Worm (Caenorhabditis elegans) whole organism, late embryonic: ENCODE results near the gene srx-24.

Experiments used
- K02D7.2 ChIP-seq: sonication (generic microtip); optimal IDR thresholded peaks from 2 replicates; lab custom pipeline; 2017; ENCODE audit warnings: mild to moderate bottlenecking, missing genetic modification characterization, missing compliant biosample characterization
- K09A11.1 ChIP-seq: sonication (generic microtip); optimal IDR thresholded peaks from 2 replicates; lab custom pipeline; 2017; ENCODE audit warnings: antibody characterized with exemption, mild to moderate bottlenecking, missing genetic modification characterization, missing compliant biosample characterization; ENCODE audit not compliant: insufficient read depth
- T23F11.4 ChIP-seq: fragments of 200-800 bp; sonication (Bioruptor generic); optimal IDR thresholded peaks from 2 replicates; lab custom pipeline; 2018; ENCODE audit warnings: mild to moderate bottlenecking, missing genetic modification characterization, missing compliant biosample characterization
- ahr-1 ChIP-seq: sonication (generic microtip); optimal IDR thresholded peaks from 2 replicates; lab custom pipeline; 2016; ENCODE audit warnings: missing genetic modification characterization, missing compliant biosample characterization
- dmd-4 ChIP-seq: sonication (generic microtip); optimal IDR thresholded peaks from 2 replicates; lab custom pipeline; 2016; ENCODE audit warnings: borderline replicate concordance, missing genetic modification characterization, missing compliant biosample characterization
- elt-2 ChIP-seq: sonication (generic microtip); optimal IDR thresholded peaks from 2 replicates; lab custom pipeline; 2016; ENCODE audit warnings: missing genetic modification reagents, missing genetic modification characterization, missing compliant biosample characterization
- nhr-11 ChIP-seq: fragments of 150-350 bp; optimal IDR thresholded peaks from 2 replicates; lab custom pipeline; 2014; ENCODE audit warnings: missing biosample characterization, missing genetic modification characterization
- pha-4 ChIP-seq: fragments of 150-350 bp; optimal IDR thresholded peaks from 2 replicates; lab custom pipeline; 2018; ENCODE audit warnings: missing biosample characterization, missing genetic modification reagents, missing genetic modification characterization
- pqm-1 ChIP-seq: sonication (generic microtip); optimal IDR thresholded peaks from 2 replicates; lab custom pipeline; 2016; ENCODE audit warnings: missing genetic modification characterization, missing compliant biosample characterization
- rnt-1 ChIP-seq: sonication (generic microtip); optimal IDR thresholded peaks from 2 replicates; lab custom pipeline; 2016; ENCODE audit warnings: missing genetic modification characterization, missing compliant biosample characterization
- sox-4 ChIP-seq: sonication (generic microtip); optimal IDR thresholded peaks from 2 replicates; lab custom pipeline; 2017; ENCODE audit warnings: mild to moderate bottlenecking, missing genetic modification characterization, inconsistent platforms, missing compliant biosample characterization
- tbx-2 ChIP-seq: sonication (generic microtip); optimal IDR thresholded peaks from 2 replicates; lab custom pipeline; 2016; ENCODE audit warnings: missing genetic modification characterization, missing compliant biosample characterization
- zip-5 ChIP-seq: sonication (generic microtip); optimal IDR thresholded peaks from 2 replicates; lab custom pipeline; 2016; ENCODE audit warnings: missing genetic modification characterization, missing compliant biosample characterization

DNA sequence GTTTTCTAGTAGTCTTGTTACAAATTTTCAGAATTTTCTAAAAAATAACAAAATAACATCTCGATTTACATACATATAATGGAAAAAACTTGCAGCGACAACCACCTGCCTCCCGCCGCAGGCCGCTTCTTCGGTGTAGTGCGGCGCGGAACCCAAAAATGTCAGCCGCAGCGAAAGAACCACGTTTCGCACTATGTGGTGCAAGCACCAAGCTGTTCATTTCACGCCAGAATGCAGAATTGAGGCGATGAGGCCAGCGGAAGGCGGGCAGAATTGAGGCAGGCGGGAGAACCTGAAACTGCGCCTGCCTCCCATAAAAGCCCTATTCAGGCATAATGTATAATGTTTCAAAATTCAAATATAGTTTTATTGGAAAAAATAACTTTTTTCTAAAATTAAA lies 11.6 kb upstream of the srx-24 start:
- no peak for TF ChIP-seq K09A11.1 (tag; lab: Kevin White, UChicago)
- TF ChIP-seq elt-2: no peak
- TF ChIP-seq tbx-2 (tag; lab: Kevin White, UChicago): no peak
- no peak for TF ChIP-seq K02D7.2 (tag; lab: Kevin White, UChicago)
- TF ChIP-seq zip-5 (tag; lab: Kevin White, UChicago): no peak
- TF ChIP-seq rnt-1 (tag; lab: Kevin White, UChicago): no peak
- no peak for TF ChIP-seq pha-4 (tag; lab: Kevin White, UChicago)
- TF ChIP-seq T23F11.4: no peak
- no peak for TF ChIP-seq dmd-4 (tag; lab: Kevin White, UChicago)
- TF ChIP-seq ahr-1 (tag; lab: Kevin White, UChicago): no peak
- no peak for TF ChIP-seq pqm-1 (tag; lab: Kevin White, UChicago)
- TF ChIP-seq sox-4 (tag; lab: Kevin White, UChicago): no peak
- TF ChIP-seq nhr-11 (tag; lab: Kevin White, UChicago): no peak
